Fruit fly (Drosophila melanogaster): ENCODE results near the gene MCU.

DNA sequence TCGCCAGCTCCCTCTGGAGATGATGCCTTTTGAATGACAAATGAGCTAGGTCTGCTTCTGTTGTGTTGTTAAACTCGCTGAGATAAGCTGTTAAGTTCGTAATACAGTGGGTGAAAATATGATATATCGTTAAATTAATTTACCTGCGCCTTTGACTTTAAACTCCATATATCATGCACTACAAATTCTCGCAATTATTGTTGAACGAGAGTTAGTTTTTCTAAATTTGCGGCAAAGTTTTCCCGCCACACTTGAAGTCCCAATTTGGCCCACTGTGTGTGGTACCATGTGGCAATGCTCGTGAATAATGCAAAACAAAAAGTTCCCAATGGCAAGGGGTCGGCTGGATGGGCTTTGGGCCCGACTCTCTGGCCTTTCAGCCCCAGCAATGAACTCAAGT is 26.2 kb downstream of the MCU start:
- TF ChIP-seq Snoo (tag; optimal IDR thresholded peaks at IDR 0.05) (no peak), CG12605 (GFP tag; IDR thresholded peaks at IDR 0.05) (peak; percentile 67), CG32121 (GFP tag; IDR thresholded peaks at IDR 0.05) (peak; percentile 72), CG8159 (tag; optimal IDR thresholded peaks at IDR 0.05) (peak; percentile 76), CG14655 (GFP tag; optimal IDR thresholded peaks at IDR 0.05) (peak; percentile 37), EcR (GFP tag; optimal IDR thresholded peaks at IDR 0.05) (no peak), rn (GFP tag; IDR thresholded peaks at IDR 0.05) (no peak), gl (tag; optimal IDR thresholded peaks at IDR 0.05) (no peak), Ets98B (GFP tag; IDR thresholded peaks at IDR 0.05) (peak; percentile 72)

All from whole organism, pupa.